Worm (Caenorhabditis elegans) whole organism, midembryonic: ENCODE data around the gene plc-1.

Experiments
- T22C8.4 ChIP-seq: fragments of 200-800 bp; sonication (Bioruptor generic); IDR thresholded peaks from 2 replicates; pipeline ENCODE4 v1.3.6; 2022; ENCODE audit warnings: missing genetic modification characterization, missing compliant biosample characterization
- cog-1 ChIP-seq: sonication (generic microtip); optimal IDR thresholded peaks from 2 replicates; lab custom pipeline; 2016; ENCODE audit warnings: missing genetic modification characterization, missing compliant biosample characterization
- flt-1 ChIP-seq: fragments of 200-800 bp; sonication (Bioruptor generic); IDR thresholded peaks from 2 replicates; pipeline ENCODE4 v1.3.6; 2022; ENCODE audit warnings: missing genetic modification characterization, missing compliant biosample characterization
- klf-2 ChIP-seq: fragments of 200-800 bp; sonication (Bioruptor generic); conservative IDR thresholded peaks from 2 replicates; pipeline ENCODE4 v1.3.6; 2022; ENCODE audit warnings: missing genetic modification reagents, missing genetic modification characterization, missing compliant biosample characterization
- med-1 ChIP-seq: sonication (generic microtip); optimal IDR thresholded peaks from 2 replicates; lab custom pipeline; 2017; ENCODE audit warnings: missing genetic modification characterization, mild to moderate bottlenecking, missing compliant biosample characterization, antibody characterized with exemption, missing genetic modification reagents; ENCODE audit not compliant: insufficient read depth
- ref-1 ChIP-seq: fragments of 200-800 bp; sonication (Bioruptor generic); conservative IDR thresholded peaks from 2 replicates; pipeline ENCODE4 v1.3.6; 2022; ENCODE audit warnings: missing genetic modification reagents, missing genetic modification characterization, missing compliant biosample characterization
- tab-1 ChIP-seq: fragments of 200-800 bp; sonication (Bioruptor generic); IDR thresholded peaks from 2 replicates; pipeline ENCODE4 v1.3.6; 2022; ENCODE audit warnings: missing genetic modification characterization, missing compliant biosample characterization
- ztf-23 ChIP-seq: fragments of 200-800 bp; sonication (Bioruptor generic); IDR thresholded peaks from 2 replicates; pipeline ENCODE4 v1.3.6; 2022; ENCODE audit warnings: missing genetic modification reagents, missing genetic modification characterization, missing compliant biosample characterization
- ztf-29 ChIP-seq: fragments of 200-800 bp; sonication (Bioruptor generic); IDR thresholded peaks from 2 replicates; pipeline ENCODE4 v1.3.6; 2022; ENCODE audit warnings: missing genetic modification reagents, missing genetic modification characterization, missing compliant biosample characterization

ce11 chrX:10844137-10844536, 5.7 kb upstream of the plc-1 start:
- no peak for TF ChIP-seq ref-1 (GFP tag; lab: Robert Waterston, UW)
- TF ChIP-seq ztf-29 (GFP tag; lab: Robert Waterston, UW): no peak
- TF ChIP-seq flt-1 (GFP tag; lab: Robert Waterston, UW): no peak
- TF ChIP-seq klf-2: no peak
- no peak for TF ChIP-seq tab-1 (GFP tag; lab: Robert Waterston, UW)
- no peak for TF ChIP-seq med-1
- TF ChIP-seq ztf-23 (GFP tag; lab: Robert Waterston, UW): no peak
- no peak for TF ChIP-seq T22C8.4 (GFP tag; lab: Robert Waterston, UW)
- TF ChIP-seq cog-1 (tag; lab: Kevin White, UChicago): no peak
